Fruit fly (Drosophila melanogaster): Measurements from ENCODE around the gene Coq4.

DNA sequence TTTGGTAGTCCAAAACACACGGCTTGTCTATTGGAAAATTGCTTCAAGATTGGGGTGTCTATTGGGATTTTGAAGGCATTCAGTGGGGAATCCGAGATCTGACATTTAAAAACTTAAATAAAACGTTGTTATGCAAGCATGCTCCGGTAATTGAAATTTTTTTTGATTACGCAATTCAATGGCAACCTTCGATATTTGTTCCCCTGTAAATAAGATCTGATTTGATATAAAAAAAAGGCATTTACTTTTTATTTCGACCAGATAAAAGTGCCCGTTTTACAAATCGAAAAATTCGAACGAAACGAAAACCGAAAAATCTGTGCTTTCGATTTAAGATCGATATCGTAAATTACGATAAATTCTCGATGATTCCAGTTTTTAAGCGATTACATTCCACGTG, 45.4 kb upstream of the Coq4 start, which contains the start of the genes CG13733 and qjt:
- TF ChIP-seq EcR (GFP tag; optimal IDR thresholded peaks at IDR 0.05) (no peak), Dll (optimal IDR thresholded peaks at IDR 0.05) (no peak), pan (optimal IDR thresholded peaks at IDR 0.05) (no peak), CG8478 (optimal IDR thresholded peaks at IDR 0.05) (no peak)
